Worm (Caenorhabditis elegans) whole organism, L2 larva: ENCODE data around the gene F11A5.5.

Source experiments
- R02D3.7 ChIP-seq: fragments of 150-350 bp; optimal IDR thresholded peaks from 2 replicates; lab custom pipeline; 2014; ENCODE audit warnings: missing biosample characterization, missing genetic modification characterization
- ama-1 ChIP-seq: fragments of 150-350 bp; optimal IDR thresholded peaks from 2 replicates; lab custom pipeline; 2018; ENCODE audit warnings: inconsistent platforms
- lsy-2 ChIP-seq, 2 experiments: fragments of 150-350 bp in 1 of 2; sonication (generic microtip) in 1 of 2; optimal IDR thresholded peaks; 2 replicates each; lab custom pipeline; 2014 to 2017; ENCODE audit warnings: missing biosample characterization in 2 of 2, missing genetic modification characterization in 2 of 2
- nhr-11 ChIP-seq: fragments of 150-350 bp; optimal IDR thresholded peaks from 2 replicates; lab custom pipeline; 2014; ENCODE audit warnings: missing biosample characterization, missing genetic modification characterization
- snpc-4 ChIP-seq: fragments of 150-350 bp; optimal IDR thresholded peaks from 2 replicates; lab custom pipeline; 2014; ENCODE audit warnings: missing biosample characterization, missing genetic modification characterization
- ztf-11 ChIP-seq: sonication (generic microtip); optimal IDR thresholded peaks from 2 replicates; lab custom pipeline; 2017; ENCODE audit warnings: missing biosample characterization, missing genetic modification characterization

ce11 chrV:16237223-16237622 lies 39.1 kb downstream of the F11A5.5 start, which contains the start of gene F21H7.5:
- TF ChIP-seq ama-1 (lab: Kevin White, UChicago), result no peak
- no peak for TF ChIP-seq lsy-2 (tag; optimal IDR thresholded peaks at IDR 0.05; lab: Kevin White, UChicago)
- TF ChIP-seq ztf-11, result no peak
- TF ChIP-seq R02D3.7 (tag; lab: Kevin White, UChicago), result no peak
- TF ChIP-seq snpc-4 (tag; lab: Kevin White, UChicago), result no peak
- no peak for TF ChIP-seq nhr-11 (tag; lab: Kevin White, UChicago)
